Fruit fly (Drosophila melanogaster) whole organism, embryonic: Measurements from ENCODE around the gene CG3040.
A peak's percentile ranks its signal among the peaks of the same experiment; 100 is the strongest.

Experiments
- Blimp-1 ChIP-seq: fragments of 200-800 bp; sonication (Bioruptor generic); optimal IDR thresholded peaks from 3 replicates; lab custom pipeline; 2018; ENCODE audit warnings: missing biosample characterization, missing genetic modification characterization, mild to moderate bottlenecking, moderate library complexity, missing genetic modification reagents
- CG10462 ChIP-seq: fragments of 200-800 bp; sonication (Bioruptor generic); optimal IDR thresholded peaks from 2 replicates; lab custom pipeline; 2016; ENCODE audit warnings: missing biosample characterization, missing genetic modification characterization
- CG10979 ChIP-seq: fragments of 200-800 bp; sonication (Bioruptor generic); optimal IDR thresholded peaks from 2 replicates; lab custom pipeline; 2018; ENCODE audit warnings: missing biosample characterization, mild to moderate bottlenecking, missing genetic modification characterization, moderate library complexity
- CG12659 ChIP-seq: fragments of 200-800 bp; sonication (Bioruptor generic); optimal IDR thresholded peaks from 3 replicates; lab custom pipeline; 2017; ENCODE audit warnings: mild to moderate bottlenecking, missing biosample characterization, missing genetic modification reagents, missing genetic modification characterization
- CG13296 ChIP-seq: fragments of 200-800 bp; sonication (Bioruptor generic); optimal IDR thresholded peaks from 3 replicates; lab custom pipeline; 2018; ENCODE audit warnings: missing biosample characterization, mild to moderate bottlenecking, missing genetic modification characterization
- CG15696 ChIP-seq: fragments of 200-800 bp; sonication (Bioruptor generic); optimal IDR thresholded peaks from 2 replicates; lab custom pipeline; 2019; ENCODE audit warnings: missing biosample characterization, mild to moderate bottlenecking, missing genetic modification characterization, moderate library complexity
- CG18476 ChIP-seq: fragments of 200-800 bp; sonication (Bioruptor generic); optimal IDR thresholded peaks from 2 replicates; lab custom pipeline; 2016; ENCODE audit warnings: missing biosample characterization, mild to moderate bottlenecking, missing genetic modification characterization
- CG18619 ChIP-seq: fragments of 200-800 bp; sonication (Bioruptor generic); optimal IDR thresholded peaks from 3 replicates; lab custom pipeline; 2017; ENCODE audit warnings: missing biosample characterization, mild to moderate bottlenecking, missing genetic modification characterization
- CG2120 ChIP-seq: fragments of 200-800 bp; sonication (Bioruptor generic); optimal IDR thresholded peaks from 3 replicates; lab custom pipeline; 2016; ENCODE audit warnings: missing biosample characterization, missing genetic modification characterization
- CG6254 ChIP-seq: fragments of 200-800 bp; sonication (Bioruptor generic); optimal IDR thresholded peaks from 3 replicates; lab custom pipeline; 2017; ENCODE audit warnings: mild to moderate bottlenecking, missing biosample characterization, missing genetic modification reagents, missing genetic modification characterization
- CG8290 ChIP-seq, 3 experiments: fragments of 200-800 bp; sonication (Bioruptor generic); optimal IDR thresholded peaks; 2 replicates each; lab custom pipeline; 2016 to 2019; ENCODE audit warnings: missing biosample characterization in 3 of 3, missing genetic modification characterization in 3 of 3, mild to moderate bottlenecking in 2 of 3, moderate library complexity in 1 of 3
- CG8765 ChIP-seq: fragments of 200-800 bp; sonication (Bioruptor generic); IDR thresholded peaks from 2 replicates; pipeline ENCODE4 v1.3.6; 2022; ENCODE audit warnings: missing biosample characterization, missing genetic modification characterization
- CG9932 ChIP-seq: fragments of 200-800 bp; sonication (Bioruptor generic); IDR thresholded peaks from 2 replicates; pipeline ENCODE4 v1.3.6; 2022; ENCODE audit warnings: missing biosample characterization, missing genetic modification characterization
- CkIIα-i1 ChIP-seq: fragments of 200-800 bp; sonication (Bioruptor generic); IDR thresholded peaks from 2 replicates; pipeline ENCODE4 v1.3.6; 2022; ENCODE audit warnings: missing biosample characterization, missing genetic modification characterization
- Doc2 ChIP-seq: fragments of 200-800 bp; sonication (Bioruptor generic); IDR thresholded peaks from 2 replicates; pipeline ENCODE4 v1.3.6; 2022; ENCODE audit warnings: missing biosample characterization, missing genetic modification characterization
- HLHmδ ChIP-seq: fragments of 200-800 bp; sonication (Bioruptor generic); optimal IDR thresholded peaks from 2 replicates; lab custom pipeline; 2018; ENCODE audit warnings: missing biosample characterization, mild to moderate bottlenecking, missing genetic modification characterization, moderate library complexity
- Hmx ChIP-seq: fragments of 200-800 bp; sonication (Bioruptor generic); optimal IDR thresholded peaks from 2 replicates; lab custom pipeline; 2016; ENCODE audit warnings: missing biosample characterization, missing genetic modification characterization
- Hr3 ChIP-seq: fragments of 200-800 bp; sonication (Bioruptor generic); optimal IDR thresholded peaks from 3 replicates; lab custom pipeline; 2016; ENCODE audit warnings: missing biosample characterization, missing genetic modification characterization
- Lim3 ChIP-seq: fragments of 200-800 bp; sonication (Bioruptor generic); IDR thresholded peaks from 2 replicates; pipeline ENCODE4 v1.3.6; 2022; ENCODE audit warnings: missing biosample characterization, missing genetic modification characterization
- Med ChIP-seq: fragments of 200-800 bp; sonication (Bioruptor generic); peaks from one replicate; lab custom pipeline; 2016; ENCODE audit warnings: missing biosample characterization, missing genetic modification characterization, mild to moderate bottlenecking, inconsistent platforms, moderate library complexity
- Mrtf ChIP-seq: fragments of 200-800 bp; sonication (Bioruptor generic); IDR thresholded peaks from 3 replicates; pipeline ENCODE4 v1.3.6; 2022; ENCODE audit warnings: missing biosample characterization, missing genetic modification characterization
- NC2α ChIP-seq: fragments of 200-800 bp; sonication (Bioruptor generic); optimal IDR thresholded peaks from 2 replicates; lab custom pipeline; 2016; ENCODE audit warnings: missing biosample characterization, missing genetic modification characterization
- Nf-YB ChIP-seq: fragments of 200-800 bp; sonication (Bioruptor generic); optimal IDR thresholded peaks from 3 replicates; lab custom pipeline; 2019; ENCODE audit warnings: missing biosample characterization, mild to moderate bottlenecking, missing genetic modification characterization, moderate library complexity
- Sry-β ChIP-seq: fragments of 200-800 bp; sonication (Bioruptor generic); optimal IDR thresholded peaks from 2 replicates; lab custom pipeline; 2018; ENCODE audit warnings: missing biosample characterization, mild to moderate bottlenecking, missing genetic modification characterization, moderate library complexity
- Usf ChIP-seq: fragments of 200-800 bp; sonication (Bioruptor generic); optimal IDR thresholded peaks from 2 replicates; lab custom pipeline; 2017; ENCODE audit warnings: missing genotype, missing biosample characterization, missing genetic modification characterization
- al ChIP-seq: fragments of 200-800 bp; sonication (Bioruptor generic); IDR thresholded peaks from 2 replicates; pipeline ENCODE4 v1.3.6; 2022; ENCODE audit warnings: missing biosample characterization, missing genetic modification characterization
- bsh ChIP-seq, 2 experiments: fragments of 200-800 bp; sonication (Bioruptor generic); optimal IDR thresholded peaks; 2 replicates each; lab custom pipeline; 2017 to 2018; ENCODE audit warnings: mild to moderate bottlenecking in 2 of 2, missing biosample characterization in 2 of 2, missing genetic modification characterization in 2 of 2, moderate library complexity in 1 of 2
- chinmo ChIP-seq: fragments of 200-800 bp; sonication (Bioruptor generic); IDR thresholded peaks from 4 replicates; pipeline ENCODE4 v1.3.6; 2022; ENCODE audit warnings: missing biosample characterization, missing genetic modification characterization; ENCODE audit not compliant: partially characterized antibody
- exex ChIP-seq: fragments of 200-800 bp; sonication (Bioruptor generic); optimal IDR thresholded peaks from 4 replicates; lab custom pipeline; 2018; ENCODE audit warnings: missing biosample characterization, mild to moderate bottlenecking, missing genetic modification characterization, moderate library complexity
- fd102C ChIP-seq: fragments of 200-800 bp; sonication (Bioruptor generic); optimal IDR thresholded peaks from 2 replicates; lab custom pipeline; 2018; ENCODE audit warnings: missing biosample characterization, mild to moderate bottlenecking, missing genetic modification characterization, moderate library complexity
- fd64A ChIP-seq: fragments of 200-800 bp; sonication (Bioruptor generic); optimal IDR thresholded peaks from 3 replicates; lab custom pipeline; 2018; ENCODE audit warnings: missing biosample characterization, mild to moderate bottlenecking, missing genetic modification characterization
- gem ChIP-seq: fragments of 200-800 bp; sonication (Bioruptor generic); optimal IDR thresholded peaks from 2 replicates; lab custom pipeline; 2019; ENCODE audit warnings: missing biosample characterization, mild to moderate bottlenecking, missing genetic modification characterization, moderate library complexity
- grn ChIP-seq: fragments of 200-800 bp; sonication (Bioruptor generic); optimal IDR thresholded peaks from 3 replicates; lab custom pipeline; 2017; ENCODE audit warnings: missing biosample characterization, missing genetic modification characterization
- inv ChIP-seq: fragments of 200-800 bp; sonication (Bioruptor generic); IDR thresholded peaks from 2 replicates; pipeline ENCODE4 v1.3.6; 2022; ENCODE audit warnings: missing biosample characterization, missing genetic modification characterization; ENCODE audit not compliant: partially characterized antibody
- lab ChIP-seq: fragments of 200-800 bp; sonication (Bioruptor generic); optimal IDR thresholded peaks from 3 replicates; lab custom pipeline; 2017; ENCODE audit warnings: missing biosample characterization, missing genetic modification characterization, mild to moderate bottlenecking, moderate library complexity, missing genetic modification reagents
- mirr ChIP-seq: fragments of 200-800 bp; sonication (Bioruptor generic); optimal IDR thresholded peaks from 3 replicates; lab custom pipeline; 2018; ENCODE audit warnings: missing biosample characterization, mild to moderate bottlenecking, missing genetic modification characterization
- nom ChIP-seq: fragments of 200-800 bp; sonication (Bioruptor generic); optimal IDR thresholded peaks from 2 replicates; lab custom pipeline; 2017; ENCODE audit warnings: missing biosample characterization, missing genetic modification characterization, mild to moderate bottlenecking, moderate library complexity, missing genetic modification reagents
- p53 ChIP-seq: fragments of 200-800 bp; sonication (Bioruptor generic); optimal IDR thresholded peaks from 2 replicates; lab custom pipeline; 2016; ENCODE audit warnings: missing biosample characterization, missing genetic modification characterization
- pan ChIP-seq, 4 experiments: fragments of >200 bp in 3 of 4; fragments of 200-800 bp in 1 of 4; sonication (Bioruptor generic) in 1 of 4; optimal IDR thresholded peaks in 3 of 4; IDR thresholded peaks in 1 of 4; 2 replicates each; pipeline versions ENCODE4 v1.3.6 to Lab custom; 2017 to 2022; ENCODE audit warnings: missing biosample characterization in 2 of 4, missing genetic modification characterization in 2 of 4, mixed read lengths in 1 of 4
- prd ChIP-seq, 3 experiments: fragments of >200 bp in 2 of 3; fragments of 200-800 bp in 1 of 3; sonication (Bioruptor generic) in 1 of 3; optimal IDR thresholded peaks in 2 of 3; IDR thresholded peaks in 1 of 3; 2 replicates in 2 of 3; 3 replicates in 1 of 3; pipeline versions ENCODE4 v1.3.6 to Lab custom; 2017 to 2022; ENCODE audit warnings: missing biosample characterization in 1 of 3, missing genetic modification characterization in 1 of 3
- repo ChIP-seq: fragments of 200-800 bp; sonication (Bioruptor generic); optimal IDR thresholded peaks from 2 replicates; lab custom pipeline; 2016; ENCODE audit warnings: missing biosample characterization, missing genetic modification characterization
- row ChIP-seq: fragments of 200-800 bp; sonication (Bioruptor generic); IDR thresholded peaks from 3 replicates; pipeline ENCODE4 v1.3.6; 2022; ENCODE audit warnings: missing biosample characterization, missing genetic modification characterization
- schlank ChIP-seq: fragments of 200-800 bp; sonication (Bioruptor generic); optimal IDR thresholded peaks from 2 replicates; lab custom pipeline; 2018; ENCODE audit warnings: missing biosample characterization, mild to moderate bottlenecking, missing genetic modification characterization
- slp2 ChIP-seq: fragments of 200-800 bp; sonication (Bioruptor generic); optimal IDR thresholded peaks from 2 replicates; lab custom pipeline; 2016; ENCODE audit warnings: missing biosample characterization, missing genetic modification characterization
- toy ChIP-seq: fragments of 200-800 bp; sonication (Bioruptor generic); IDR thresholded peaks from 2 replicates; pipeline ENCODE4 v1.3.6; 2022; ENCODE audit warnings: missing biosample characterization, missing genetic modification characterization
- tup ChIP-seq: fragments of 200-800 bp; sonication (Bioruptor generic); optimal IDR thresholded peaks from 2 replicates; lab custom pipeline; 2016; ENCODE audit warnings: missing biosample characterization, mild to moderate bottlenecking, missing genetic modification characterization, moderate library complexity
- zen2 ChIP-seq: fragments of 200-800 bp; sonication (Bioruptor generic); IDR thresholded peaks from 3 replicates; pipeline ENCODE4 v1.3.6; 2022; ENCODE audit warnings: missing biosample characterization, missing genetic modification characterization; ENCODE audit not compliant: partially characterized antibody

Gene CG3040

dm6 chrX:6994473-6995179, 21.4 kb upstream of the CG3040 start (continued):
- peak; percentile 4 for TF ChIP-seq schlank (tag; lab: Kevin White, UChicago)
- TF ChIP-seq fd102C (GFP tag; lab: Kevin White, UChicago) = peak; percentile 21
- no peak for TF ChIP-seq CG8290 (GFP tag; optimal IDR thresholded peaks at IDR 0.05; lab: Kevin White, UChicago)
- peak; percentile 19 to 56 for TF ChIP-seq CG8290 (tag; optimal IDR thresholded peaks at IDR 0.05; lab: Kevin White, UChicago)
- TF ChIP-seq Sry-β (GFP tag; lab: Kevin White, UChicago) = no peak
- TF ChIP-seq CG9932 (GFP tag; lab: Robert Waterston, UW) = no peak
- peak; percentile 83 for TF ChIP-seq exex (tag; lab: Kevin White, UChicago)
- TF ChIP-seq nom (GFP tag; lab: Kevin White, UChicago) = peak; percentile 77
- TF ChIP-seq al (GFP tag; lab: Robert Waterston, UW) = no peak
- no peak for TF ChIP-seq CG2120 (GFP tag; lab: Kevin White, UChicago)
- TF ChIP-seq Mrtf (GFP tag; lab: Robert Waterston, UW) = no peak
- TF ChIP-seq zen2 (GFP tag; lab: Robert Waterston, UW) = no peak
- TF ChIP-seq bsh (GFP tag; optimal IDR thresholded peaks at IDR 0.05; lab: Kevin White, UChicago) = peak in 1 of 2 experiments; percentile 3
- no peak for TF ChIP-seq CG18476 (GFP tag; lab: Kevin White, UChicago)
- TF ChIP-seq fd64A = peak; percentile 7
- no peak for TF ChIP-seq CG10979 (tag; lab: Kevin White, UChicago)
- peak; percentile 34 for TF ChIP-seq lab (GFP tag; lab: Kevin White, UChicago)
- no peak for TF ChIP-seq p53 (GFP tag; lab: Kevin White, UChicago)
- TF ChIP-seq CG18619 (GFP tag; lab: Kevin White, UChicago) = peak; percentile 15
- no peak for TF ChIP-seq prd (optimal IDR thresholded peaks at IDR 0.05; lab: Kevin White, UChicago)
- TF ChIP-seq prd (GFP tag; IDR thresholded peaks at IDR 0.05; lab: Robert Waterston, UW) = no peak
- no peak for TF ChIP-seq CG6254
- peak; percentile 11 for TF ChIP-seq gem (tag; lab: Kevin White, UChicago)
- TF ChIP-seq toy (GFP tag; lab: Robert Waterston, UW) = no peak
- peak; percentile 34 for TF ChIP-seq Med
- no peak for TF ChIP-seq CkIIα-i1 (GFP tag; lab: Robert Waterston, UW)
- no peak for TF ChIP-seq Usf (GFP tag; lab: Kevin White, UChicago)
- TF ChIP-seq CG15696 (tag; lab: Kevin White, UChicago) = peak; percentile 55
- no peak for TF ChIP-seq NC2α (GFP tag; lab: Kevin White, UChicago)
- TF ChIP-seq grn = peak; percentile 77
- TF ChIP-seq Doc2 = no peak
- peak; percentile 84 for TF ChIP-seq mirr (GFP tag; lab: Kevin White, UChicago)

- TF ChIP-seq Blimp-1 (GFP tag; lab: Kevin White, UChicago) = peak; percentile 63
- no peak for TF ChIP-seq pan (optimal IDR thresholded peaks at IDR 0.05; lab: Kevin White, UChicago)
- TF ChIP-seq pan (GFP tag; optimal IDR thresholded peaks at IDR 0.05 in 1 of 2, IDR thresholded peaks at IDR 0.05 in 1 of 2) = peak in 1 of 2 experiments; percentile 85
- 0 out of 2 replicates have a peak, but pooled peaks have one; percentile 37 for TF ChIP-seq Lim3 (GFP tag; lab: Robert Waterston, UW)
- peak; percentile 92 for TF ChIP-seq row (GFP tag; lab: Robert Waterston, UW)
- TF ChIP-seq Hr3 (GFP tag; lab: Kevin White, UChicago) = peak; percentile 60
- TF ChIP-seq tup (GFP tag; lab: Kevin White, UChicago) = peak; percentile 0
- TF ChIP-seq CG8765 = no peak
- no peak for TF ChIP-seq inv (GFP tag; lab: Robert Waterston, UW)
- 0 out of 4 replicates have a peak, but pooled peaks have one; percentile 3 for TF ChIP-seq chinmo
- TF ChIP-seq CG10462 (GFP tag; lab: Kevin White, UChicago) = no peak
- TF ChIP-seq Hmx (GFP tag; lab: Kevin White, UChicago) = no peak
- peak; percentile 53 for TF ChIP-seq slp2
- no peak for TF ChIP-seq HLHmδ (GFP tag; lab: Kevin White, UChicago)
- no peak for TF ChIP-seq Nf-YB
- peak; percentile 67 for TF ChIP-seq CG12659 (GFP tag; lab: Kevin White, UChicago)
- peak; percentile 52 for TF ChIP-seq repo (GFP tag; lab: Kevin White, UChicago)
- peak; percentile 28; the same call in 1 of the 2 replicates for TF ChIP-seq Doc2
- peak; percentile 35 for TF ChIP-seq CG13296 (GFP tag; lab: Kevin White, UChicago)
These were observed 20.6 kb upstream of the CG3040 start for dm6 chrX:6993753-6994152.
